Fruit fly (Drosophila melanogaster): ENCODE results near the gene CG33158.

DNA sequence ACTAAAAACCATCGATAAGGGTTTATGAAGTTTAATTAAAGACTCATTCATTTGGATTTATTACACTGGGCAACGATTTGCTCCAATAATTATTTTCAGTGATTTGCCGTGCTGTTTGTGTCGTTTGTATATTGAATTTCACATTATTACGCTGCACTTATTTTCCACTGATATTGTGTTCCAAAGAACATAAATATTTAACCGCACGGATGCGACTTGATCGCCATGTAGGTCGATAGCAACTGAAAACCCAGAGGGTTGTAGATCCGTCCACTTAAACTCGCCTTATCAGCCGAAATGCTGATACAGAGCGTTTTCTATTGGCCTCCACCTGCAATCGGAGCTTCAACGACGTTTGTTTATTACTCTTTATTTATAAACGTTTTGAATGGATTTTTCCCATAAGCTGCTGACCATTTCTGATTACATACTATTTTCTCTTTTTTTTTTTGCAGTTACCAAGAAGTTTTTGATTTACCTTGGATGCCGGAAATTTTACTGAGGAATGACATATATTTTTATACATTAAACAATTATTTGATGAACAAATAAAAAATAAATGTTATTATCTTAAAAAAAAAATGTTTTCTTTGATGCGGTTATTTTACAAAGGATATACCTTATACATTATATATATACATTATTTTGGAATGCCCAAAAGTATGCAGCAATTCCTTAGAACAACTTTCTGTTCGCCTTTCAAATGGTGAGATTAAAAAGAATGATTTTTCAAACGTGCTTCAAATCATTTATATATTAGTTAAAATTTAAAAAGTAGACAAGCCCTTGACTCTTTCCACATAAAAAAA is 76.8 kb downstream of the CG33158 start, which contains the start of gene CG42514:
- no peak for TF ChIP-seq psq (optimal IDR thresholded peaks at IDR 0.05)
- no peak for TF ChIP-seq ttk (optimal IDR thresholded peaks at IDR 0.05)
- no peak for TF ChIP-seq Myc (optimal IDR thresholded peaks at IDR 0.05)
- no peak for TF ChIP-seq h (optimal IDR thresholded peaks at IDR 0.05)
- no peak for TF ChIP-seq insv (optimal IDR thresholded peaks at IDR 0.05)

All from Kc167 (cell line).